Worm (Caenorhabditis elegans) whole organism, midembryonic: ENCODE results near the gene aqp-12.

Experiments used
- T22C8.4 ChIP-seq: fragments of 200-800 bp; sonication (Bioruptor generic); IDR thresholded peaks from 2 replicates; pipeline ENCODE4 v1.3.6; 2022; ENCODE audit warnings: missing genetic modification characterization, missing compliant biosample characterization
- cog-1 ChIP-seq: sonication (generic microtip); optimal IDR thresholded peaks from 2 replicates; lab custom pipeline; 2016; ENCODE audit warnings: missing genetic modification characterization, missing compliant biosample characterization
- flt-1 ChIP-seq: fragments of 200-800 bp; sonication (Bioruptor generic); IDR thresholded peaks from 2 replicates; pipeline ENCODE4 v1.3.6; 2022; ENCODE audit warnings: missing genetic modification characterization, missing compliant biosample characterization
- med-1 ChIP-seq: sonication (generic microtip); optimal IDR thresholded peaks from 2 replicates; lab custom pipeline; 2017; ENCODE audit warnings: missing genetic modification characterization, mild to moderate bottlenecking, missing compliant biosample characterization, antibody characterized with exemption, missing genetic modification reagents; ENCODE audit not compliant: insufficient read depth
- ref-1 ChIP-seq: fragments of 200-800 bp; sonication (Bioruptor generic); conservative IDR thresholded peaks from 2 replicates; pipeline ENCODE4 v1.3.6; 2022; ENCODE audit warnings: missing genetic modification reagents, missing genetic modification characterization, missing compliant biosample characterization
- tab-1 ChIP-seq: fragments of 200-800 bp; sonication (Bioruptor generic); IDR thresholded peaks from 2 replicates; pipeline ENCODE4 v1.3.6; 2022; ENCODE audit warnings: missing genetic modification characterization, missing compliant biosample characterization
- ztf-23 ChIP-seq: fragments of 200-800 bp; sonication (Bioruptor generic); IDR thresholded peaks from 2 replicates; pipeline ENCODE4 v1.3.6; 2022; ENCODE audit warnings: missing genetic modification reagents, missing genetic modification characterization, missing compliant biosample characterization
- ztf-29 ChIP-seq: fragments of 200-800 bp; sonication (Bioruptor generic); IDR thresholded peaks from 2 replicates; pipeline ENCODE4 v1.3.6; 2022; ENCODE audit warnings: missing genetic modification reagents, missing genetic modification characterization, missing compliant biosample characterization

DNA sequence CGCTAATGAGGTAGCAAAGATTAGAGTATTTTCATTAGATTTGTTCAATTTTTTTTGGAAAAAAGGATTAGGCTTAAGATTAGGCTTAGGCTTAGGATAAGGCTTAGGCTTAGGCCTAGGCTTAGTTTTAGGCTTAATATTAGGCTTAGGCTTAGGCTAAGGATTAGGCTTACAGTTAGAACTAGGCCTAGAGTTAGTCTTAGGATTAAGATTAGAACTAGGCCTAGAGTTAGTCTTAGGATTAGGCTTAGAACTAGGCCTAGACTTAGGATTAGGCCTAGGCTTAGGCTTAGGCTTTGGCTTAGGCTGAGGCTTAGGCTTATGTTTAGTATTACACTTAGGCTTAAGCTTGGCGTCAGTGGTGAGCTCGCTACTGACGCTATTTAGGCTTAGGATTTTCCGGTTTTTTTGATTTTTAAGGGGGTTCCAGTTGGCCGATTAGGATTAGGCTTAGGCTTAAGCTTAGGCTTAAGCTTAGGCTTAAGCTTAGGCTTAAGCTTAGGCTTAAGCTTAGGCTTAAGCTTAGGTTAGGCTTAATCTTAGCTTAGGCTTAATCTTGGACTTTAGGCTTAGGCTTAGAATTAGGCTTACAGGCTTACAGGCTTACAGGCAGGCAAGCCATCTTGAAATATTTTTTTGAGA, 33.4 kb upstream of the aqp-12 start:
- no peak for TF ChIP-seq ref-1
- no peak for TF ChIP-seq tab-1 (GFP tag; lab: Robert Waterston, UW)
- TF ChIP-seq med-1 (GFP tag; lab: Kevin White, UChicago), result no peak
- peak; percentile 74; the same call in 1 of the 2 replicates for TF ChIP-seq ztf-29 (GFP tag; lab: Robert Waterston, UW)
- TF ChIP-seq flt-1 (GFP tag; lab: Robert Waterston, UW), result no peak
- no peak for TF ChIP-seq cog-1 (tag; lab: Kevin White, UChicago)
- TF ChIP-seq T22C8.4 (GFP tag; lab: Robert Waterston, UW), result no peak
- TF ChIP-seq ztf-23 (GFP tag; lab: Robert Waterston, UW), result no peak
